Fruit fly (Drosophila melanogaster) whole organism, wandering third instar larva: Measurements from ENCODE around the gene CG7950.

ENCODE experiments used
- Abd-B ChIP-seq: fragments of >200 bp; optimal IDR thresholded peaks from 2 replicates; lab custom pipeline; 2017; ENCODE audit warnings: missing biosample characterization, missing genetic modification characterization
- CG32264 ChIP-seq: fragments of 200-800 bp; sonication (Bioruptor generic); optimal IDR thresholded peaks from 2 replicates; lab custom pipeline; 2016; ENCODE audit warnings: missing biosample characterization, missing genetic modification characterization
- CG9705 ChIP-seq: fragments of 200-800 bp; sonication (Bioruptor generic); optimal IDR thresholded peaks from 2 replicates; lab custom pipeline; 2018; ENCODE audit warnings: missing biosample characterization, mild to moderate bottlenecking, missing genetic modification characterization
- CrebA ChIP-seq: fragments of 200-800 bp; sonication (Bioruptor generic); optimal IDR thresholded peaks from 2 replicates; lab custom pipeline; 2016; ENCODE audit warnings: missing biosample characterization, mild to moderate bottlenecking, missing genetic modification characterization, borderline replicate concordance
- Dfd ChIP-seq: fragments of >200 bp; optimal IDR thresholded peaks from 2 replicates; lab custom pipeline; 2017; ENCODE audit warnings: missing biosample characterization, missing genetic modification characterization
- Dif ChIP-seq: fragments of 200-275, 200-300 bp; sonication (Bioruptor generic); optimal IDR thresholded peaks from 2 replicates; lab custom pipeline; 2018; ENCODE audit warnings: missing biosample characterization, missing genetic modification characterization; ENCODE audit not compliant: partially characterized antibody
- HLH106 ChIP-seq: fragments of 200-800 bp; optimal IDR thresholded peaks from 3 replicates; lab custom pipeline; 2019; ENCODE audit warnings: missing biosample characterization, mild to moderate bottlenecking, missing genetic modification characterization, moderate library complexity
- Hnf4 ChIP-seq: fragments of 200-800 bp; sonication (Bioruptor generic); optimal IDR thresholded peaks from 2 replicates; lab custom pipeline; 2016; ENCODE audit warnings: missing biosample characterization, mild to moderate bottlenecking, missing genetic modification characterization
- Hr78 ChIP-seq: fragments of >200 bp; optimal IDR thresholded peaks from 2 replicates; lab custom pipeline; 2017; ENCODE audit warnings: missing biosample characterization, missing genetic modification characterization
- Jra ChIP-seq: sonication (Bioruptor generic); optimal IDR thresholded peaks from 2 replicates; lab custom pipeline; 2016; ENCODE audit warnings: missing biosample characterization, missing genetic modification characterization
- Mio ChIP-seq: sonication (Bioruptor generic); optimal IDR thresholded peaks from 2 replicates; lab custom pipeline; 2016; ENCODE audit warnings: missing biosample characterization, missing genetic modification characterization
- N ChIP-seq: fragments of >200 bp; optimal IDR thresholded peaks from 2 replicates; lab custom pipeline; 2018; ENCODE audit warnings: missing biosample characterization, missing external identifiers, missing genetic modification characterization
- OdsH ChIP-seq: fragments of 200-800 bp; sonication (Bioruptor generic); optimal IDR thresholded peaks from 2 replicates; lab custom pipeline; 2016; ENCODE audit warnings: missing biosample characterization, mild to moderate bottlenecking, missing genetic modification characterization
- Rel ChIP-seq, 2 experiments: fragments of 200-800 bp; sonication (Bioruptor generic) in 1 of 2; optimal IDR thresholded peaks; 2 replicates in 1 of 2; 3 replicates in 1 of 2; lab custom pipeline; 2016 to 2019; ENCODE audit warnings: mild to moderate bottlenecking in 2 of 2, missing biosample characterization in 2 of 2, missing genetic modification characterization in 2 of 2, moderate library complexity in 1 of 2
- Sp1 ChIP-seq: fragments of 200-800 bp; sonication (Bioruptor generic); optimal IDR thresholded peaks from 3 replicates; lab custom pipeline; 2019; ENCODE audit warnings: missing biosample characterization, mild to moderate bottlenecking, missing genetic modification characterization, moderate library complexity
- Vsx2 ChIP-seq: fragments of 200-300, 225-300 bp; sonication (Bioruptor generic); optimal IDR thresholded peaks from 2 replicates; lab custom pipeline; 2018; ENCODE audit warnings: missing biosample characterization, missing genetic modification characterization; ENCODE audit not compliant: partially characterized antibody
- br ChIP-seq: fragments of 200-800 bp; sonication (Bioruptor generic); optimal IDR thresholded peaks from 2 replicates; lab custom pipeline; 2016; ENCODE audit warnings: missing biosample characterization, missing genetic modification characterization
- brk ChIP-seq: fragments of 200-800 bp; sonication (Bioruptor generic); optimal IDR thresholded peaks from 2 replicates; lab custom pipeline; 2016; ENCODE audit warnings: missing biosample characterization, mild to moderate bottlenecking, missing genetic modification characterization
- dl ChIP-seq, 2 experiments: fragments of 175-275, 200-275 bp in 1 of 2; fragments of 200-275 bp in 1 of 2; sonication (Bioruptor generic); optimal IDR thresholded peaks; lab custom pipeline; 2018; ENCODE audit warnings: mild to moderate bottlenecking in 2 of 2, missing biosample characterization in 2 of 2, missing genetic modification characterization in 2 of 2, moderate library complexity in 2 of 2; ENCODE audit not compliant: partially characterized antibody in 2 of 2, insufficient read depth in 1 of 2
- dmrt93B ChIP-seq: fragments of 200-800 bp; sonication (Bioruptor generic); optimal IDR thresholded peaks from 2 replicates; lab custom pipeline; 2018; ENCODE audit warnings: missing biosample characterization, mild to moderate bottlenecking, missing genetic modification characterization
- dsf ChIP-seq: sonication (Bioruptor generic); optimal IDR thresholded peaks from 2 replicates; lab custom pipeline; 2016; ENCODE audit warnings: missing biosample characterization, missing genetic modification characterization, borderline replicate concordance
- ey ChIP-seq: fragments of 200-800 bp; sonication (Bioruptor generic); optimal IDR thresholded peaks from 2 replicates; lab custom pipeline; 2016; ENCODE audit warnings: missing biosample characterization, missing genetic modification characterization
- foxo ChIP-seq, 2 experiments: fragments of 200-800 bp; sonication (Bioruptor generic); optimal IDR thresholded peaks; 2 replicates in 1 of 2; 3 replicates in 1 of 2; lab custom pipeline; 2016 to 2017; ENCODE audit warnings: missing biosample characterization in 2 of 2, missing genetic modification characterization in 2 of 2
- fru ChIP-seq: fragments of 200-800 bp; sonication (Bioruptor generic); optimal IDR thresholded peaks from 3 replicates; lab custom pipeline; 2016; ENCODE audit warnings: missing biosample characterization, mild to moderate bottlenecking, missing genetic modification characterization
- h ChIP-seq: fragments of 200-800 bp; sonication (Bioruptor generic); optimal IDR thresholded peaks from 3 replicates; lab custom pipeline; 2016; ENCODE audit warnings: missing biosample characterization, mild to moderate bottlenecking, missing genetic modification characterization
- jim ChIP-seq: fragments of 175-275, 200-325 bp; sonication (Bioruptor generic); optimal IDR thresholded peaks from 2 replicates; lab custom pipeline; 2016; ENCODE audit warnings: missing biosample characterization, mild to moderate bottlenecking, missing genetic modification characterization
- lola ChIP-seq: fragments of >200 bp; optimal IDR thresholded peaks from 2 replicates; lab custom pipeline; 2017; ENCODE audit warnings: missing biosample characterization, missing genetic modification characterization
- pan ChIP-seq: fragments of >200 bp; optimal IDR thresholded peaks from 2 replicates; lab custom pipeline; 2017
- psq ChIP-seq: fragments of 200-800 bp; sonication (Bioruptor generic); optimal IDR thresholded peaks from 3 replicates; lab custom pipeline; 2017; ENCODE audit warnings: missing biosample characterization, mild to moderate bottlenecking, missing genetic modification characterization, moderate library complexity
- rgr ChIP-seq: fragments of 200-800 bp; sonication (Bioruptor generic); optimal IDR thresholded peaks from 3 replicates; lab custom pipeline; 2016; ENCODE audit warnings: missing biosample characterization, mild to moderate bottlenecking, missing genetic modification characterization
- sage ChIP-seq: fragments of 200-800 bp; sonication (Bioruptor generic); optimal IDR thresholded peaks from 2 replicates; lab custom pipeline; 2016; ENCODE audit warnings: missing biosample characterization, mild to moderate bottlenecking, missing genetic modification characterization
- sv ChIP-seq: fragments of 200-800 bp; sonication (Bioruptor generic); optimal IDR thresholded peaks from 3 replicates; lab custom pipeline; 2016; ENCODE audit warnings: missing biosample characterization, missing genetic modification characterization
- usp ChIP-seq: fragments of >200 bp; optimal IDR thresholded peaks from 2 replicates; lab custom pipeline; 2017; ENCODE audit warnings: missing biosample characterization, missing genetic modification characterization
- woc ChIP-seq: sonication (Bioruptor generic); optimal IDR thresholded peaks from 2 replicates; lab custom pipeline; 2016; ENCODE audit warnings: missing biosample characterization, mild to moderate bottlenecking, missing genetic modification characterization

CG7950 gene

DNA sequence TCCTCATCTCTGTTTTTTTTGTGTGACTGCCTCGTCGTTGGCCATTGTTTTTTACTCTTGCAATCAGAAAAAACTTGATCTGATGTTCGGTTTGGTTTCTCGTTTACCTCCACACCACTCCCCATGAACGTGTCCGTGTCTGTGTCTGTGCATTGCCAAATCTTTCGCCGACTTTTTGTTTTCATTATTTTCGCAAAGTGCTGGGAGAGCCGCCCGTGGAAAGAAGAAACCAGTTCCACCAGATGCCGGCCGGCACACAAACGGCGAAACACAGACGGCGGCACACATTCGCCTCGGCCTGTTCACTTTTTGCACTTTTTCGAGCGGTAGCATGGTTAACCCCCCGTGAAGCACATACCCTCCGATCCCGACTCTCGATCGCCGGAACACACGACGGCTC is 38.7 kb downstream of the CG7950 start:
- TF ChIP-seq CG32264 (no peak), fru (GFP tag; lab: Kevin White, UChicago) (peak; percentile 13), Rel (GFP tag; optimal IDR thresholded peaks at IDR 0.05; lab: Kevin White, UChicago) (peak; percentile 67), Rel (tag; optimal IDR thresholded peaks at IDR 0.05; lab: Kevin White, UChicago) (peak; percentile 68), sage (no peak), psq (GFP tag; lab: Kevin White, UChicago) (peak; percentile 76), Sp1 (GFP tag; lab: Kevin White, UChicago) (peak; percentile 47), CG9705 (GFP tag; lab: Kevin White, UChicago) (no peak), jim (peak; percentile 73), dsf (GFP tag; lab: Kevin White, UChicago) (no peak), Vsx2 (GFP tag; lab: Kevin White, UChicago) (peak; percentile 63), ey (GFP tag; lab: Kevin White, UChicago) (no peak), lola (GFP tag; lab: Kevin White, UChicago) (no peak), h (GFP tag; lab: Kevin White, UChicago) (no peak), Dif (GFP tag; lab: Kevin White, UChicago) (peak; percentile 47)

DNA sequence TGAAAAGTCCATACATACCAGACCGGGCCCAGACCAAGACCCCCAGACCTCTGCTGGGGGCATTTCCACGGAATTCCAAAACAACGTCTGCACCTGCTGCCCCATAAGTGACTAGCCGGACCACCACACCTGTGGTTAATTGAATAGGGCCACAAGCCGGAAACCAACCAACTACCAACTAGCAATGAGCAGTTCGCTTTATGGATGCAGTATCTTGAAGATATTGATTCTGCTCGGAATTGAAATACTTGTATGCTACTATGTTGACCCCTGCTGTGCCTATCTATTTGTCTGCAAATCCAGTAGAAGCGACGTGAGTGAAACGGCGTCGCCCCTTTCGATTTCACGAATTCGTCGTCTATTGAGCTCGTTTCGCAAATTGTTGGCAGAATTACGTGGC is 39.2 kb downstream of the CG7950 start:
- TF ChIP-seq h (GFP tag; lab: Kevin White, UChicago) (peak; percentile 41), rgr (GFP tag; lab: Kevin White, UChicago) (peak; percentile 61), usp (GFP tag; lab: Kevin White, UChicago) (no peak), br (GFP tag; lab: Kevin White, UChicago) (peak; percentile 25), Dif (GFP tag; lab: Kevin White, UChicago) (no peak), HLH106 (tag; lab: Kevin White, UChicago) (peak; percentile 39), Abd-B (GFP tag; lab: Kevin White, UChicago) (no peak), OdsH (GFP tag; lab: Kevin White, UChicago) (peak; percentile 26), dmrt93B (GFP tag; lab: Kevin White, UChicago) (peak; percentile 9), Hnf4 (GFP tag; lab: Kevin White, UChicago) (peak; percentile 27), foxo (GFP tag; optimal IDR thresholded peaks at IDR 0.05; lab: Kevin White, UChicago) (peak in 1 of 2 experiments; percentile 50), ey (GFP tag; lab: Kevin White, UChicago) (peak; percentile 66), woc (GFP tag; lab: Kevin White, UChicago) (no peak), Vsx2 (GFP tag; lab: Kevin White, UChicago) (no peak)

DNA sequence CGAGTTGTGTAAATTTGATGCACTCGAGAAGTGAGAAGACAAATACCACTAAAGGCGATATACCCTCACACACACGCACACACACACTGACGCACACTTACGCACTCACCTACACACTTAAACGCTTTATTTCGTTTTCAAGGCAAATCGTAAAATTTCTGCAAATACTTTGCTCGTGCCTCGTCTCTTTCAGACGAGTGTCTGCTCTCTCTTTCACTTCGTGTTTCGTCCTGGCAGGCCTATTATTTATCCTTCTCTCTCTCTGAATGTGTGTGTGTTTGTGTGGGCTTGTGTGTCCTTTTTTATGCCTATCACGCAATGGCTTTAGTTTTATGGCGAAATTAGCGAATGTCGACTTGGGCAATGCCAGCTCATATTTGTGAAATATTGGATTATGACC is 41.6 kb downstream of the CG7950 start:
- TF ChIP-seq br (GFP tag; lab: Kevin White, UChicago): no peak

DNA sequence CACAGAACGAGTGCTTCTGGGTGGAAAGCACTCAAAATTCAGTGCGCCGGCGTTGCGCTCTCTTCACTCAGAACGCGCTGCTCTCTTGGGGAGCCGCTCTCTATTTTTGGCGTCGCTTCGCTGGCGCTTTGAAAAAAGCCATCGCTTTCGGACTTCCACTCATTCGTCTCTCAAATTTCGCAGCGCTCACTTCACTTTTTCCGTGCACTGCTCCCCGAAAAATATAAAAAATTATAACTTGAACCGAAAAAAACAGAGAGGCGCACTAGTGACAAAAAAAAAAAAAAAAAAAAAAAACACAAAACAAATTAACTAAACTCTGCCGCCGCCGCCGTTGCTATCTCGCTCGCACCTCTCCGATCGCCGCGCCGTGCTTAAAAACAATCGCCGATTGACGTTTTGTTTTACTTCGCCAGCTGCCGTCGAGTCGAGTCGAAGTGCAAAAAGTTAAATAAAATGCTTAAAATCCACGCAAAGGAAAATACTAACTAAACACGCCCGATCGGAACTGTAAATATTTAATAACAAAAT is 42.7 kb downstream of the CG7950 start:
- TF ChIP-seq ey (GFP tag; lab: Kevin White, UChicago): peak; percentile 6
- TF ChIP-seq dmrt93B (GFP tag; lab: Kevin White, UChicago): no peak
- TF ChIP-seq Dfd (GFP tag; lab: Kevin White, UChicago): no peak
- no peak for TF ChIP-seq sage
- TF ChIP-seq Jra: peak; percentile 18
- TF ChIP-seq dl (GFP tag; optimal IDR thresholded peaks at IDR 0.05; lab: Kevin White, UChicago; ENCODE audit: insufficient read depth in 1 of 2, partially characterized antibody in 2 of 2): peak; percentile 88 to 90
- peak; percentile 33 for TF ChIP-seq h (GFP tag; lab: Kevin White, UChicago)
- no peak for TF ChIP-seq HLH106 (tag; lab: Kevin White, UChicago)
- TF ChIP-seq jim: peak; percentile 34
- no peak for TF ChIP-seq Hr78 (GFP tag; lab: Kevin White, UChicago)
- TF ChIP-seq Hnf4 (GFP tag; lab: Kevin White, UChicago): no peak
- no peak for TF ChIP-seq N
- peak; percentile 26 for TF ChIP-seq brk
- TF ChIP-seq usp (GFP tag; lab: Kevin White, UChicago): no peak
- TF ChIP-seq foxo (GFP tag; optimal IDR thresholded peaks at IDR 0.05; lab: Kevin White, UChicago): no peak
- TF ChIP-seq Mio: no peak
- TF ChIP-seq pan (lab: Kevin White, UChicago): no peak
- TF ChIP-seq sv (GFP tag; lab: Kevin White, UChicago): no peak
- peak; percentile 71 for TF ChIP-seq fru (GFP tag; lab: Kevin White, UChicago)
- TF ChIP-seq woc (GFP tag; lab: Kevin White, UChicago): no peak
- peak; percentile 78 for TF ChIP-seq psq (GFP tag; lab: Kevin White, UChicago)
- TF ChIP-seq Sp1 (GFP tag; lab: Kevin White, UChicago): peak; percentile 62
- peak; percentile 86 for TF ChIP-seq CrebA
- TF ChIP-seq Vsx2 (GFP tag; lab: Kevin White, UChicago): peak; percentile 85
- no peak for TF ChIP-seq dsf (GFP tag; lab: Kevin White, UChicago)
- peak; percentile 26 for TF ChIP-seq rgr (GFP tag; lab: Kevin White, UChicago)
- peak; percentile 56 for TF ChIP-seq br (GFP tag; lab: Kevin White, UChicago)
- TF ChIP-seq Rel (GFP tag; optimal IDR thresholded peaks at IDR 0.05; lab: Kevin White, UChicago): peak; percentile 40
- peak; percentile 22 for TF ChIP-seq Rel (tag; optimal IDR thresholded peaks at IDR 0.05; lab: Kevin White, UChicago)
- no peak for TF ChIP-seq lola (GFP tag; lab: Kevin White, UChicago)
- peak; percentile 97 for TF ChIP-seq Dif (GFP tag; lab: Kevin White, UChicago)
- TF ChIP-seq, all 38 proteins: peak for 15
